Fruit fly (Drosophila melanogaster) whole organism, prepupa: ENCODE results near the gene FucTA.

Experiments used
- Blimp-1 ChIP-seq: fragments of 200-800 bp; sonication (Bioruptor generic); optimal IDR thresholded peaks from 3 replicates; lab custom pipeline; 2017; ENCODE audit warnings: missing biosample characterization, missing genetic modification characterization, mild to moderate bottlenecking, moderate library complexity, missing genetic modification reagents
- CG11294 ChIP-seq: fragments of 200-800 bp; sonication (Bioruptor generic); IDR thresholded peaks from 2 replicates; pipeline ENCODE4 v1.3.6; 2022; ENCODE audit warnings: missing biosample characterization, missing genetic modification characterization
- CG11762 ChIP-seq: fragments of 200-800 bp; sonication (Bioruptor generic); optimal IDR thresholded peaks from 3 replicates; lab custom pipeline; 2016; ENCODE audit warnings: missing biosample characterization, missing genetic modification characterization; ENCODE audit not compliant: insufficient read depth
- CG16779 ChIP-seq: fragments of 200-800 bp; sonication (Bioruptor generic); optimal IDR thresholded peaks from 3 replicates; lab custom pipeline; 2017; ENCODE audit warnings: missing biosample characterization, mild to moderate bottlenecking, missing genetic modification characterization
- CG32006 ChIP-seq: fragments of 200-800 bp; sonication (Bioruptor generic); optimal IDR thresholded peaks from 3 replicates; lab custom pipeline; 2017; ENCODE audit warnings: missing biosample characterization, mild to moderate bottlenecking, missing genetic modification characterization
- CG34406 ChIP-seq: fragments of 200-800 bp; sonication (Bioruptor generic); optimal IDR thresholded peaks from 3 replicates; lab custom pipeline; 2016; ENCODE audit warnings: missing biosample characterization, missing genetic modification characterization
- CG3919 ChIP-seq: fragments of 200-800 bp; sonication (Bioruptor generic); optimal IDR thresholded peaks from 3 replicates; lab custom pipeline; 2016; ENCODE audit warnings: missing biosample characterization, missing genetic modification characterization
- CG4318 ChIP-seq: fragments of 200-800 bp; sonication (Bioruptor generic); optimal IDR thresholded peaks from 3 replicates; lab custom pipeline; 2017; ENCODE audit warnings: missing biosample characterization, mild to moderate bottlenecking, missing genetic modification characterization
- CG6163 ChIP-seq: fragments of 200-800 bp; sonication (Bioruptor generic); IDR thresholded peaks from 3 replicates; pipeline ENCODE4 v1.3.6; 2022; ENCODE audit warnings: missing biosample characterization, missing genetic modification characterization
- CG6276 ChIP-seq: fragments of 200-800 bp; sonication (Bioruptor generic); optimal IDR thresholded peaks from 2 replicates; lab custom pipeline; 2017; ENCODE audit warnings: missing biosample characterization, mild to moderate bottlenecking, missing genetic modification characterization
- CG6792 ChIP-seq: fragments of 200-800 bp; sonication (Bioruptor generic); optimal IDR thresholded peaks from 3 replicates; lab custom pipeline; 2016; ENCODE audit warnings: missing biosample characterization, missing genetic modification characterization
- CG6808 ChIP-seq: fragments of 200-800 bp; sonication (Bioruptor generic); optimal IDR thresholded peaks from 3 replicates; lab custom pipeline; 2017; ENCODE audit warnings: missing biosample characterization, missing genetic modification characterization, mild to moderate bottlenecking, moderate library complexity, missing genetic modification reagents
- CG6854 ChIP-seq: fragments of 200-800 bp; sonication (Bioruptor generic); optimal IDR thresholded peaks from 2 replicates; lab custom pipeline; 2017; ENCODE audit warnings: missing biosample characterization, mild to moderate bottlenecking, missing genetic modification characterization
- CG7368 ChIP-seq: fragments of 200-800 bp; sonication (Bioruptor generic); optimal IDR thresholded peaks from 3 replicates; lab custom pipeline; 2016; ENCODE audit warnings: missing biosample characterization, missing genetic modification characterization
- CG8119 ChIP-seq: fragments of 200-800 bp; sonication (Bioruptor generic); IDR thresholded peaks from 3 replicates; pipeline ENCODE4 v1.3.6; 2022; ENCODE audit warnings: missing biosample characterization, missing genetic modification characterization
- CG8319 ChIP-seq: fragments of 200-800 bp; sonication (Bioruptor generic); optimal IDR thresholded peaks from 3 replicates; lab custom pipeline; 2016; ENCODE audit warnings: missing biosample characterization, missing genetic modification characterization
- CG8632 ChIP-seq: fragments of 200-800 bp; sonication (Bioruptor generic); optimal IDR thresholded peaks from 3 replicates; lab custom pipeline; 2016; ENCODE audit warnings: missing biosample characterization, missing genetic modification characterization
- Eip78C ChIP-seq: fragments of 200-800 bp; sonication (Bioruptor generic); peaks from one replicate; lab custom pipeline; 2016; ENCODE audit warnings: missing biosample characterization, missing genetic modification characterization
- Ets21C ChIP-seq: fragments of 200-800 bp; sonication (Bioruptor generic); optimal IDR thresholded peaks from 3 replicates; lab custom pipeline; 2016; ENCODE audit warnings: missing biosample characterization, missing genetic modification characterization
- Gug ChIP-seq: fragments of 200-800 bp; sonication (Bioruptor generic); IDR thresholded peaks from 2 replicates; pipeline ENCODE4 v1.3.6; 2022; ENCODE audit warnings: missing biosample characterization, missing genetic modification characterization
- Hr38 ChIP-seq: sonication (Bioruptor generic); optimal IDR thresholded peaks from 2 replicates; lab custom pipeline; 2016; ENCODE audit warnings: missing biosample characterization, missing genetic modification characterization
- Hr4 ChIP-seq: fragments of 200-800 bp; sonication (Bioruptor generic); optimal IDR thresholded peaks from 3 replicates; lab custom pipeline; 2016; ENCODE audit warnings: missing biosample characterization, missing genetic modification characterization
- Lpt ChIP-seq: fragments of 200-800 bp; sonication (Bioruptor generic); optimal IDR thresholded peaks from 3 replicates; lab custom pipeline; 2016; ENCODE audit warnings: missing biosample characterization, missing genetic modification characterization
- Met ChIP-seq: fragments of 200-800 bp; sonication (Bioruptor generic); optimal IDR thresholded peaks from 3 replicates; lab custom pipeline; 2016; ENCODE audit warnings: missing biosample characterization, missing genetic modification characterization
- OdsH ChIP-seq: fragments of 200-800 bp; sonication (Bioruptor generic); optimal IDR thresholded peaks from 3 replicates; lab custom pipeline; 2016; ENCODE audit warnings: missing biosample characterization, missing genetic modification characterization
- Sox14 ChIP-seq: fragments of 200-800 bp; sonication (Bioruptor generic); optimal IDR thresholded peaks from 3 replicates; lab custom pipeline; 2016; ENCODE audit warnings: missing biosample characterization, missing genetic modification characterization
- acj6 ChIP-seq: fragments of 200-800 bp; sonication (Bioruptor generic); optimal IDR thresholded peaks from 3 replicates; lab custom pipeline; 2016; ENCODE audit warnings: missing biosample characterization, missing genetic modification characterization
- cyc ChIP-seq: fragments of 200-800 bp; sonication (Bioruptor generic); optimal IDR thresholded peaks from 3 replicates; lab custom pipeline; 2016; ENCODE audit warnings: missing biosample characterization, missing genetic modification characterization
- dac ChIP-seq: fragments of 200-800 bp; sonication (Bioruptor generic); optimal IDR thresholded peaks from 2 replicates; lab custom pipeline; 2017; ENCODE audit warnings: missing biosample characterization, mild to moderate bottlenecking, missing genetic modification characterization
- dsx ChIP-seq: fragments of 200-800 bp; optimal IDR thresholded peaks from 3 replicates; lab custom pipeline; 2019; ENCODE audit warnings: missing biosample characterization, mild to moderate bottlenecking, missing genetic modification characterization, moderate library complexity; ENCODE audit not compliant: poor library complexity, severe bottlenecking
- eg ChIP-seq: fragments of 200-800 bp; sonication (Bioruptor generic); IDR thresholded peaks from 3 replicates; pipeline ENCODE4 v1.3.6; 2022; ENCODE audit warnings: missing biosample characterization, missing genetic modification characterization
- esn ChIP-seq: fragments of 200-800 bp; sonication (Bioruptor generic); optimal IDR thresholded peaks from 2 replicates; lab custom pipeline; 2016; ENCODE audit warnings: missing biosample characterization, mild to moderate bottlenecking, missing genetic modification characterization, moderate library complexity
- fd59A ChIP-seq: fragments of 200-800 bp; sonication (Bioruptor generic); optimal IDR thresholded peaks from 2 replicates; lab custom pipeline; 2017; ENCODE audit warnings: missing biosample characterization, mild to moderate bottlenecking, missing genetic modification characterization, missing genetic modification reagents
- fd85E ChIP-seq: fragments of 200-800 bp; sonication (Bioruptor generic); optimal IDR thresholded peaks from 3 replicates; lab custom pipeline; 2016; ENCODE audit warnings: missing biosample characterization, missing genetic modification characterization
- fkh ChIP-seq: fragments of 200-800 bp; sonication (Bioruptor generic); optimal IDR thresholded peaks from 3 replicates; lab custom pipeline; 2017; ENCODE audit warnings: missing biosample characterization, mild to moderate bottlenecking, missing genetic modification characterization, moderate library complexity
- lz ChIP-seq: fragments of 200-800 bp; sonication (Bioruptor generic); optimal IDR thresholded peaks from 3 replicates; lab custom pipeline; 2016; ENCODE audit warnings: missing biosample characterization, missing genetic modification characterization
- net ChIP-seq: fragments of 200-800 bp; sonication (Bioruptor generic); optimal IDR thresholded peaks from 3 replicates; lab custom pipeline; 2016; ENCODE audit warnings: missing biosample characterization, missing genetic modification characterization
- pdm3 ChIP-seq: fragments of 200-800 bp; sonication (Bioruptor generic); optimal IDR thresholded peaks from 3 replicates; lab custom pipeline; 2016; ENCODE audit warnings: missing biosample characterization, missing genetic modification characterization
- spab ChIP-seq: fragments of 200-800 bp; sonication (Bioruptor generic); optimal IDR thresholded peaks from 2 replicates; lab custom pipeline; 2017; ENCODE audit warnings: missing biosample characterization, mild to moderate bottlenecking, missing genetic modification characterization, missing genetic modification reagents
- ss ChIP-seq, 2 experiments: fragments of 200-800 bp; sonication (Bioruptor generic); optimal IDR thresholded peaks; 2 replicates in 1 of 2; 3 replicates in 1 of 2; lab custom pipeline; 2017 to 2018; ENCODE audit warnings: mild to moderate bottlenecking in 2 of 2, missing biosample characterization in 2 of 2, missing genetic modification characterization in 2 of 2, moderate library complexity in 1 of 2
- svp ChIP-seq: fragments of 200-800 bp; sonication (Bioruptor generic); peaks from one replicate; lab custom pipeline; 2016; ENCODE audit warnings: missing biosample characterization, missing genetic modification characterization
- topi ChIP-seq: fragments of 200-800 bp; sonication (Bioruptor generic); optimal IDR thresholded peaks from 3 replicates; lab custom pipeline; 2016; ENCODE audit warnings: missing biosample characterization, missing genetic modification characterization

The FucTA gene

DNA sequence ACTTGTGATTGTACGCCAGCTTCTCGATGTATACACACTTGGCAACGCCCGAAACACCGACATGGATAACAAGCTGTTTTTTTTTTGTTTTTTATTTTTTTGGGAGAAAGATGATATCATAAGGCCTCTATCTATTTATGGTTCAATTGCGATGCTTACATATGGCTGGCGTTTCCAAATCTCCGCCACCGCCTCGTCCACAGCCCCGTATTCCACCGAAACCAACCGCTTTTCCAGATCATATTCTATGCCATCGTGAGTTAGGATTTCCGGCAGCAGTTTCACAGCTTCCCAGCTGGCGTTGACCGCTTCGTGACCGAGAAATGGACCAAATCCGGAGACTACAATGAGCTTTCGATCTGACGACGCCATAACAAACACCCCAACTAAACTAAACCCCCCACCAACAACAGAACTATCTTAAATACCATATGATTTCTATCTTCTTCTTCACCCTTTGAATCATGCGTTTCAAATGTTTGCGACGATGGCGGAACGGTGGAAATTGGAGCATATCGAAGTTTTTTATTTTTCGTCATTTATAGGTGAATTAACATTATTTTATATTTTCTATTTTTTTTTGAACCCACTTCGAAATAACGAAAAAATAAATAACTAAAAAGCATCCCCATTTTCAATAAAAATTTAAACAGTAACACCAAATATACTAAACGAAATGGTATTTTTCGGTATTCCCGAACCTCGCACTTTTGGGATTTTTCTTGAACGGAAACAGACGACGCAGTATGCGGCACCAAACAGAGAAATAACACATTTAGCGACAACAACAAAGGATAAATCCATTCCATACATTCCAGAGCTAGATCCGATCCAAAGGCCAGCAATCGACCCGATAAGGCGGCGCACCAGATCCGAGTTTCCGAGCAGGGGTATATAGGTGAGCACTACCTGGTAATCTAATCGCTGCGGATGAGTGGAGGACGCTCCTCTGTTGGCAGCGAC is 3.0 kb upstream of the FucTA start, which contains the start of the genes CG32147 and Pex3:
CG32147 (minus strand) TSS at position 422 of the 963 bp plus-strand sequence.
Pex3 (plus strand) TSS at position 718 of the 963 bp plus-strand sequence.
- TF ChIP-seq Eip78C (GFP tag; lab: Kevin White, UChicago) (peak; percentile 39), esn (GFP tag; lab: Kevin White, UChicago) (peak; percentile 4), CG6808 (GFP tag; lab: Kevin White, UChicago) (peak; percentile 26), Sox14 (GFP tag; lab: Kevin White, UChicago) (peak; percentile 67), Met (no peak), CG6854 (GFP tag; lab: Kevin White, UChicago) (peak; percentile 43), net (GFP tag; lab: Kevin White, UChicago) (no peak), svp (peak; percentile 49)

DNA sequence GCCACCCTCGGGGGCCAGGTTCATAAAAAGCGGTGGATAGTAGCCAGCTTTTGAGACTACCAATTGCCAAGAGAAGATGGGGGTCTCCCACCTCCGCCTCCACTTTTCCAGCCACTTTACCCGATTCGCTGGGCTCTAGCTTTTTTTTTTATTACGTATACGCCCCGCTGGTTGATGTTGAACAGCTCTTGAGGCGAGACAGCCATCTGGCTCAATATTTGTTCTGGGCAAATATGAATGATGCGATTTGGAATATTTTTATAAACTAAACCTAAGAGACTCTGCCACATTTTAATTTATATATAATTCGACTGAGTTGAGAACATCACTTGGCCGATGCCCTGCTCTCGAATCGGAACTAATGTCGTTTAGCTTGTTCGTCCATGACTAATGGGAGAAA is 3.1 kb downstream of the FucTA start:
- TF ChIP-seq CG11294 (no peak), CG32006 (GFP tag; lab: Kevin White, UChicago) (no peak), Ets21C (no peak), Gug (GFP tag; lab: Robert Waterston, UW) (no peak), CG8632 (no peak), acj6 (GFP tag; lab: Kevin White, UChicago) (no peak), fkh (GFP tag; lab: Kevin White, UChicago) (peak; percentile 57)

DNA sequence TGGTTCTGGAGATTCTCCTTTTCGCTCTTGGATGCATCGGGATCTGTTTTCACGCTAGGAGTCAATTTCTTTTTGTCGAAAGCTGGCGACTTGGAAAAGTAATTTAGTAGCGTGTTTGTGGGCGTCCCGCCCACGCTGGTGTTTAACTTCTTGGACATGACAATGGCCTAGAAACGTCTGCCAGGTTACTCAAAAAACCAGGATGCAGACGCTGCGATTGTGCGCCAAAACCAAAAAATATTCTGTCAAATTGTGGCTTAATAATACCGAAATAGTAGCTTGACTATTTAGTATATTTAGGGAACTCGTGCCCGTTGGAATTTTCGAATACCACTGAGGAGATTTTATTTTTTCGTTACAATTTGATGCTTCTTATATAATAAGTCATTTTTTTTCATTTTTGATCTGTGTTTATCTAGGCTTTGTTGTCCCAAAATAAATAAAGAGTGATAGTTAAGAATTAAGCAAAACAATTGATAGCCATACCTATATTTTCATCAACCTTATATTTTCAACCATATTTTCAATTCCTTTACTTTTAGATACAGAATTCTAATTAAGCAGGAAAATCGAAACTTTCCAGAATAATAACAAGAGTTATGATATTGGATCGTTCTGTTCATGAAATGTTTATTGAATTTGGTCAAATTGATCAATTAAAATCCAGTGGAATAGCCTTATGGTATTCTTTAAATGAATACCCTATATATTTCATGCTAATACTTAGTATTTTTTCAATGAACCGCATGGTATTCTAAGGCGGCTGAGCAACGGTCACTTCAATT is 11.6 kb downstream of the FucTA start, which contains the start of the genes Msh6 and Prp31:
Msh6 (minus strand) TSS at position 233 of the 785 bp plus-strand sequence.
Prp31 (plus strand) TSS at position 771 of the 785 bp plus-strand sequence.
- no peak for TF ChIP-seq Hr38 (GFP tag; lab: Kevin White, UChicago)
- TF ChIP-seq Lpt = peak; percentile 19
- TF ChIP-seq Gug (GFP tag; lab: Robert Waterston, UW) = peak; percentile 15; the same call in 1 of the 2 replicates
- TF ChIP-seq CG8319 (GFP tag; lab: Kevin White, UChicago) = peak; percentile 47
- TF ChIP-seq pdm3 (GFP tag; lab: Kevin White, UChicago) = no peak
- no peak for TF ChIP-seq CG34406 (GFP tag; lab: Kevin White, UChicago)
- no peak for TF ChIP-seq acj6 (GFP tag; lab: Kevin White, UChicago)
- TF ChIP-seq Eip78C (GFP tag; lab: Kevin White, UChicago) = no peak
- TF ChIP-seq topi (GFP tag; lab: Kevin White, UChicago) = peak; percentile 74
- no peak for TF ChIP-seq OdsH
- no peak for TF ChIP-seq CG6276
- no peak for TF ChIP-seq ss (GFP tag; optimal IDR thresholded peaks at IDR 0.05; lab: Kevin White, UChicago)
- peak; percentile 73 for TF ChIP-seq Sox14 (GFP tag; lab: Kevin White, UChicago)
- TF ChIP-seq Blimp-1 (GFP tag; lab: Kevin White, UChicago) = peak; percentile 16
- no peak for TF ChIP-seq dac (GFP tag; lab: Kevin White, UChicago)
- TF ChIP-seq eg (GFP tag; lab: Robert Waterston, UW) = peak; percentile 47; the same call in 2 of the 3 replicates
- TF ChIP-seq lz = peak; percentile 54
- TF ChIP-seq fd85E = no peak
- TF ChIP-seq CG11762 = peak; percentile 61
- TF ChIP-seq cyc = peak; percentile 68
- TF ChIP-seq Met = no peak
- TF ChIP-seq fd59A = peak; percentile 19
- TF ChIP-seq spab (GFP tag; lab: Kevin White, UChicago) = no peak
- TF ChIP-seq CG6792 (GFP tag; lab: Kevin White, UChicago) = no peak
- no peak for TF ChIP-seq CG6808 (GFP tag; lab: Kevin White, UChicago)
- TF ChIP-seq CG6854 (GFP tag; lab: Kevin White, UChicago) = no peak
- 0 out of 3 replicates have a peak, but pooled peaks have one; percentile 52 for TF ChIP-seq CG6163 (GFP tag; lab: Robert Waterston, UW)
- TF ChIP-seq CG16779 (tag; lab: Kevin White, UChicago) = no peak
- TF ChIP-seq CG8119 (GFP tag; lab: Robert Waterston, UW) = peak; percentile 48; the same call in 2 of the 3 replicates
- TF ChIP-seq CG4318 = peak; percentile 72
- no peak for TF ChIP-seq Hr4
- no peak for TF ChIP-seq CG3919 (GFP tag; lab: Kevin White, UChicago)
- TF ChIP-seq dsx (GFP tag; lab: Kevin White, UChicago) = no peak
- peak; percentile 79 for TF ChIP-seq CG32006 (GFP tag; lab: Kevin White, UChicago)
- no peak for TF ChIP-seq CG8632
- no peak for TF ChIP-seq CG7368 (GFP tag; lab: Kevin White, UChicago)
